Worm (Caenorhabditis elegans) whole organism, L4/young adult: Measurements from ENCODE around the gene hhat-2.

Experiments used
- W03F9.2 ChIP-seq: fragments of 150-350 bp; optimal IDR thresholded peaks from 2 replicates; lab custom pipeline; 2014; ENCODE audit warnings: missing biosample characterization, missing genetic modification characterization
- him-1 ChIP-seq: sonication (generic microtip); optimal IDR thresholded peaks from 2 replicates; lab custom pipeline; 2016; ENCODE audit warnings: missing genotype, missing genetic modification reagents, missing genetic modification characterization, missing compliant biosample characterization

DNA sequence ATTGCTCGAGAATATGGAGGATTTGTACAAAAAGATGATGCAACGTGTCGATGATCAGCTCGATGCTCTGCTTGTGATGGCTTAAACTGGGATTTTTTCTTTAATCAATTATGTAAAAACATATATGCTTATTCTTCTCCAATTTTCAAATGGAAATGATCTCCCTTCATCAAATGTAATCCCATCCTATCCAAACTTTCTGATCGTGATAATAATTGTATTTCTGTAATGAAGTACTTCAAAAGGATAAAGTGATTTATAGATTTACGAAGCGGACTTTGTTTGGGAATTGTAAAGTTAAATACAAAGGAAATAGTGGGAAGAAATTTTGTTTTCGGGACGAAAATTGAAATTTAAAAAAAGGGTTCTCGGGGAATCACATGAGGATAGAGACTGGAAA is 38.3 kb downstream of the hhat-2 start:
- TF ChIP-seq W03F9.2 (tag; lab: Kevin White, UChicago) (no peak), him-1 (tag; lab: Kevin White, UChicago) (no peak)
